Fruit fly (Drosophila melanogaster) whole organism: ENCODE data around the gene Npc2e.

ENCODE experiments used
- CG8478 ChIP-seq: fragments of >200 bp; optimal IDR thresholded peaks from 2 replicates; lab custom pipeline; 2018; ENCODE audit warnings: inconsistent platforms
- Dll ChIP-seq: fragments of >200 bp; optimal IDR thresholded peaks from 2 replicates; lab custom pipeline; 2017
- EcR ChIP-seq, 2 experiments: fragments of >200 bp; optimal IDR thresholded peaks; 2 replicates each; lab custom pipeline; 2017; ENCODE audit warnings: missing biosample characterization in 2 of 2, missing genetic modification characterization in 2 of 2, missing genetic modification reagents in 2 of 2
- pan ChIP-seq: fragments of >200 bp; optimal IDR thresholded peaks from 2 replicates; lab custom pipeline; 2017
- psq ChIP-seq: fragments of >200 bp; optimal IDR thresholded peaks from 2 replicates; lab custom pipeline; 2017
- usp ChIP-seq: fragments of >200 bp; optimal IDR thresholded peaks from 2 replicates; lab custom pipeline; 2017; ENCODE audit warnings: missing biosample characterization, missing genetic modification characterization, mixed read lengths

Npc2e gene

dm6 chr3R:10078468-10079143 is 25.5 kb downstream of the Npc2e start:
- no peak for TF ChIP-seq pan (lab: Kevin White, UChicago)
- TF ChIP-seq psq (lab: Kevin White, UChicago) = no peak
- no peak for TF ChIP-seq CG8478

dm6 chr3R:10079267-10079987 is 26.3 kb downstream of the Npc2e start:
- TF ChIP-seq CG8478 = peak; percentile 19
- TF ChIP-seq usp (GFP tag; lab: Kevin White, UChicago) = no peak
- no peak for TF ChIP-seq pan (lab: Kevin White, UChicago)

dm6 chr3R:10080699-10081098 is 27.6 kb downstream of the Npc2e start:
- TF ChIP-seq pan (lab: Kevin White, UChicago) (no peak), EcR (GFP tag; optimal IDR thresholded peaks at IDR 0.05; lab: Kevin White, UChicago) (no peak), usp (GFP tag; lab: Kevin White, UChicago) (no peak), Dll (lab: Kevin White, UChicago) (no peak), psq (lab: Kevin White, UChicago) (no peak)

- TF ChIP-seq CG8478 = no peak
- TF ChIP-seq pan (lab: Kevin White, UChicago) = no peak
- no peak for TF ChIP-seq psq (lab: Kevin White, UChicago)
- TF ChIP-seq EcR (GFP tag; optimal IDR thresholded peaks at IDR 0.05; lab: Kevin White, UChicago) = no peak
- TF ChIP-seq usp (GFP tag; lab: Kevin White, UChicago) = no peak
- TF ChIP-seq Dll (lab: Kevin White, UChicago) = no peak
These were observed 28.5 kb downstream of the Npc2e start for dm6 chr3R:10081469-10082111.

dm6 chr3R:10082549-10083075 is 29.5 kb downstream of the Npc2e start:
- TF ChIP-seq pan (lab: Kevin White, UChicago) (no peak), CG8478 (no peak), Dll (lab: Kevin White, UChicago) (no peak), psq (lab: Kevin White, UChicago) (no peak), EcR (GFP tag; optimal IDR thresholded peaks at IDR 0.05; lab: Kevin White, UChicago) (no peak), usp (GFP tag; lab: Kevin White, UChicago) (no peak)

dm6 chr3R:10083077-10083476 is 29.9 kb downstream of the Npc2e start:
- no peak for TF ChIP-seq EcR (GFP tag; optimal IDR thresholded peaks at IDR 0.05; lab: Kevin White, UChicago)

- TF ChIP-seq usp (GFP tag; lab: Kevin White, UChicago) = no peak
These were observed 31.1 kb downstream of the Npc2e start for dm6 chr3R:10084179-10084647.

- TF ChIP-seq psq (lab: Kevin White, UChicago) (no peak), pan (lab: Kevin White, UChicago) (no peak), usp (GFP tag; lab: Kevin White, UChicago) (no peak), EcR (GFP tag; optimal IDR thresholded peaks at IDR 0.05; lab: Kevin White, UChicago) (no peak), CG8478 (no peak), Dll (lab: Kevin White, UChicago) (no peak)
These were observed 31.8 kb downstream of the Npc2e start for dm6 chr3R:10084914-10085313.

dm6 chr3R:10086222-10086621 is 33.1 kb downstream of the Npc2e start:
- no peak for TF ChIP-seq psq (lab: Kevin White, UChicago)
- no peak for TF ChIP-seq Dll (lab: Kevin White, UChicago)
- TF ChIP-seq usp (GFP tag; lab: Kevin White, UChicago) = no peak
- no peak for TF ChIP-seq CG8478
- no peak for TF ChIP-seq pan (lab: Kevin White, UChicago)
- no peak for TF ChIP-seq EcR (GFP tag; optimal IDR thresholded peaks at IDR 0.05; lab: Kevin White, UChicago)

dm6 chr3R:10086683-10087082 is 33.6 kb downstream of the Npc2e start:
- TF ChIP-seq Dll (lab: Kevin White, UChicago) (no peak), pan (lab: Kevin White, UChicago) (no peak), CG8478 (no peak), psq (lab: Kevin White, UChicago) (no peak), EcR (GFP tag; optimal IDR thresholded peaks at IDR 0.05; lab: Kevin White, UChicago) (no peak), usp (GFP tag; lab: Kevin White, UChicago) (no peak)

dm6 chr3R:10087206-10087927 is 34.2 kb downstream of the Npc2e start:
- TF ChIP-seq Dll (lab: Kevin White, UChicago) = peak; percentile 37
- TF ChIP-seq psq (lab: Kevin White, UChicago) = no peak
- no peak for TF ChIP-seq pan (lab: Kevin White, UChicago)
- peak; percentile 41 for TF ChIP-seq CG8478
- TF ChIP-seq usp (GFP tag; lab: Kevin White, UChicago) = no peak
- TF ChIP-seq EcR (GFP tag; optimal IDR thresholded peaks at IDR 0.05; lab: Kevin White, UChicago) = no peak
